Fruit fly (Drosophila melanogaster) whole organism, wandering third instar larva: ENCODE data around the gene CG14627.
A peak's percentile ranks its signal among the peaks of the same experiment; 100 is the strongest.

ENCODE experiments used
- Abd-B ChIP-seq: fragments of >200 bp; optimal IDR thresholded peaks from 2 replicates; lab custom pipeline; 2017; ENCODE audit warnings: missing biosample characterization, missing genetic modification characterization
- CrebA ChIP-seq: fragments of 200-800 bp; sonication (Bioruptor generic); optimal IDR thresholded peaks from 2 replicates; lab custom pipeline; 2016; ENCODE audit warnings: missing biosample characterization, mild to moderate bottlenecking, missing genetic modification characterization, borderline replicate concordance
- Dfd ChIP-seq: fragments of >200 bp; optimal IDR thresholded peaks from 2 replicates; lab custom pipeline; 2017; ENCODE audit warnings: missing biosample characterization, missing genetic modification characterization
- Dif ChIP-seq: fragments of 200-275, 200-300 bp; sonication (Bioruptor generic); optimal IDR thresholded peaks from 2 replicates; lab custom pipeline; 2018; ENCODE audit warnings: missing biosample characterization, missing genetic modification characterization; ENCODE audit not compliant: partially characterized antibody
- GATAd ChIP-seq: sonication (Bioruptor generic); optimal IDR thresholded peaks from 2 replicates; lab custom pipeline; 2016; ENCODE audit warnings: missing biosample characterization, missing genetic modification characterization
- HLH106 ChIP-seq: fragments of 200-800 bp; optimal IDR thresholded peaks from 3 replicates; lab custom pipeline; 2019; ENCODE audit warnings: missing biosample characterization, mild to moderate bottlenecking, missing genetic modification characterization, moderate library complexity
- Hr78 ChIP-seq: fragments of >200 bp; optimal IDR thresholded peaks from 2 replicates; lab custom pipeline; 2017; ENCODE audit warnings: missing biosample characterization, missing genetic modification characterization
- Hr83 ChIP-seq: fragments of 200-300 bp; sonication (Bioruptor generic); optimal IDR thresholded peaks from 2 replicates; lab custom pipeline; 2016; ENCODE audit warnings: missing biosample characterization, mild to moderate bottlenecking, missing genetic modification characterization, moderate library complexity; ENCODE audit not compliant: poor library complexity, severe bottlenecking
- Jra ChIP-seq: sonication (Bioruptor generic); optimal IDR thresholded peaks from 2 replicates; lab custom pipeline; 2016; ENCODE audit warnings: missing biosample characterization, missing genetic modification characterization
- Myc ChIP-seq: fragments of >200 bp; optimal IDR thresholded peaks from 2 replicates; lab custom pipeline; 2017
- OdsH ChIP-seq: fragments of 200-800 bp; sonication (Bioruptor generic); optimal IDR thresholded peaks from 2 replicates; lab custom pipeline; 2016; ENCODE audit warnings: missing biosample characterization, mild to moderate bottlenecking, missing genetic modification characterization
- Rel ChIP-seq, 2 experiments: fragments of 200-800 bp; sonication (Bioruptor generic) in 1 of 2; optimal IDR thresholded peaks; 2 replicates in 1 of 2; 3 replicates in 1 of 2; lab custom pipeline; 2016 to 2019; ENCODE audit warnings: mild to moderate bottlenecking in 2 of 2, missing biosample characterization in 2 of 2, missing genetic modification characterization in 2 of 2, moderate library complexity in 1 of 2
- Sp1 ChIP-seq: fragments of 200-800 bp; sonication (Bioruptor generic); optimal IDR thresholded peaks from 3 replicates; lab custom pipeline; 2019; ENCODE audit warnings: missing biosample characterization, mild to moderate bottlenecking, missing genetic modification characterization, moderate library complexity
- Vsx2 ChIP-seq: fragments of 200-300, 225-300 bp; sonication (Bioruptor generic); optimal IDR thresholded peaks from 2 replicates; lab custom pipeline; 2018; ENCODE audit warnings: missing biosample characterization, missing genetic modification characterization; ENCODE audit not compliant: partially characterized antibody
- br ChIP-seq: fragments of 200-800 bp; sonication (Bioruptor generic); optimal IDR thresholded peaks from 2 replicates; lab custom pipeline; 2016; ENCODE audit warnings: missing biosample characterization, missing genetic modification characterization
- brk ChIP-seq: fragments of 200-800 bp; sonication (Bioruptor generic); optimal IDR thresholded peaks from 2 replicates; lab custom pipeline; 2016; ENCODE audit warnings: missing biosample characterization, mild to moderate bottlenecking, missing genetic modification characterization
- dl ChIP-seq, 2 experiments: fragments of 175-275, 200-275 bp in 1 of 2; fragments of 200-275 bp in 1 of 2; sonication (Bioruptor generic); optimal IDR thresholded peaks; lab custom pipeline; 2018; ENCODE audit warnings: mild to moderate bottlenecking in 2 of 2, missing biosample characterization in 2 of 2, missing genetic modification characterization in 2 of 2, moderate library complexity in 2 of 2; ENCODE audit not compliant: partially characterized antibody in 2 of 2, insufficient read depth in 1 of 2
- dmrt93B ChIP-seq: fragments of 200-800 bp; sonication (Bioruptor generic); optimal IDR thresholded peaks from 2 replicates; lab custom pipeline; 2018; ENCODE audit warnings: missing biosample characterization, mild to moderate bottlenecking, missing genetic modification characterization
- dsf ChIP-seq: sonication (Bioruptor generic); optimal IDR thresholded peaks from 2 replicates; lab custom pipeline; 2016; ENCODE audit warnings: missing biosample characterization, missing genetic modification characterization, borderline replicate concordance
- ey ChIP-seq: fragments of 200-800 bp; sonication (Bioruptor generic); optimal IDR thresholded peaks from 2 replicates; lab custom pipeline; 2016; ENCODE audit warnings: missing biosample characterization, missing genetic modification characterization
- foxo ChIP-seq, 2 experiments: fragments of 200-800 bp; sonication (Bioruptor generic); optimal IDR thresholded peaks; 2 replicates in 1 of 2; 3 replicates in 1 of 2; lab custom pipeline; 2016 to 2017; ENCODE audit warnings: missing biosample characterization in 2 of 2, missing genetic modification characterization in 2 of 2
- fru ChIP-seq: fragments of 200-800 bp; sonication (Bioruptor generic); optimal IDR thresholded peaks from 3 replicates; lab custom pipeline; 2016; ENCODE audit warnings: missing biosample characterization, mild to moderate bottlenecking, missing genetic modification characterization
- h ChIP-seq: fragments of 200-800 bp; sonication (Bioruptor generic); optimal IDR thresholded peaks from 3 replicates; lab custom pipeline; 2016; ENCODE audit warnings: missing biosample characterization, mild to moderate bottlenecking, missing genetic modification characterization
- jim ChIP-seq: fragments of 175-275, 200-325 bp; sonication (Bioruptor generic); optimal IDR thresholded peaks from 2 replicates; lab custom pipeline; 2016; ENCODE audit warnings: missing biosample characterization, mild to moderate bottlenecking, missing genetic modification characterization
- lola ChIP-seq: fragments of >200 bp; optimal IDR thresholded peaks from 2 replicates; lab custom pipeline; 2017; ENCODE audit warnings: missing biosample characterization, missing genetic modification characterization
- pan ChIP-seq: fragments of >200 bp; optimal IDR thresholded peaks from 2 replicates; lab custom pipeline; 2017
- psq ChIP-seq: fragments of 200-800 bp; sonication (Bioruptor generic); optimal IDR thresholded peaks from 3 replicates; lab custom pipeline; 2017; ENCODE audit warnings: missing biosample characterization, mild to moderate bottlenecking, missing genetic modification characterization, moderate library complexity
- sage ChIP-seq: fragments of 200-800 bp; sonication (Bioruptor generic); optimal IDR thresholded peaks from 2 replicates; lab custom pipeline; 2016; ENCODE audit warnings: missing biosample characterization, mild to moderate bottlenecking, missing genetic modification characterization
- sv ChIP-seq: fragments of 200-800 bp; sonication (Bioruptor generic); optimal IDR thresholded peaks from 3 replicates; lab custom pipeline; 2016; ENCODE audit warnings: missing biosample characterization, missing genetic modification characterization
- tai ChIP-seq: sonication (Bioruptor generic); optimal IDR thresholded peaks from 2 replicates; lab custom pipeline; 2016; ENCODE audit warnings: missing biosample characterization, missing genetic modification characterization
- usp ChIP-seq: fragments of >200 bp; optimal IDR thresholded peaks from 2 replicates; lab custom pipeline; 2017; ENCODE audit warnings: missing biosample characterization, missing genetic modification characterization
- woc ChIP-seq: sonication (Bioruptor generic); optimal IDR thresholded peaks from 2 replicates; lab custom pipeline; 2016; ENCODE audit warnings: missing biosample characterization, mild to moderate bottlenecking, missing genetic modification characterization

The CG14627 gene

dm6 chrX:1142567-1143347 lies 38.7 kb upstream of the CG14627 start:
- TF ChIP-seq Myc (lab: Kevin White, UChicago) (no peak), usp (GFP tag; lab: Kevin White, UChicago) (no peak), foxo (GFP tag; optimal IDR thresholded peaks at IDR 0.05; lab: Kevin White, UChicago) (no peak), jim (GFP tag; lab: Kevin White, UChicago) (no peak), woc (GFP tag; lab: Kevin White, UChicago) (no peak), dsf (GFP tag; lab: Kevin White, UChicago) (no peak), Dfd (no peak), Vsx2 (GFP tag; lab: Kevin White, UChicago) (no peak), pan (lab: Kevin White, UChicago) (no peak), h (GFP tag; lab: Kevin White, UChicago) (no peak), tai (no peak), CrebA (GFP tag; lab: Kevin White, UChicago) (no peak), dmrt93B (GFP tag; lab: Kevin White, UChicago) (no peak), ey (GFP tag; lab: Kevin White, UChicago) (no peak)
- TF ChIP-seq, all 38 proteins: peak for 0

- TF ChIP-seq dl (GFP tag; optimal IDR thresholded peaks at IDR 0.05; lab: Kevin White, UChicago; ENCODE audit: insufficient read depth in 1 of 2, partially characterized antibody in 2 of 2) (no peak), Abd-B (no peak), usp (GFP tag; lab: Kevin White, UChicago) (no peak), psq (GFP tag; lab: Kevin White, UChicago) (no peak), CrebA (GFP tag; lab: Kevin White, UChicago) (no peak), Dif (no peak), lola (GFP tag; lab: Kevin White, UChicago) (no peak), Rel (GFP tag; optimal IDR thresholded peaks at IDR 0.05; lab: Kevin White, UChicago) (no peak), Rel (tag; optimal IDR thresholded peaks at IDR 0.05; lab: Kevin White, UChicago) (no peak), sv (GFP tag; lab: Kevin White, UChicago) (no peak), Sp1 (no peak), OdsH (no peak), dmrt93B (GFP tag; lab: Kevin White, UChicago) (no peak), HLH106 (tag; lab: Kevin White, UChicago) (no peak), Hr78 (no peak), brk (GFP tag; lab: Kevin White, UChicago) (no peak), woc (GFP tag; lab: Kevin White, UChicago) (no peak)
Measured at dm6 chrX:1145344-1145743, 36.1 kb upstream of the CG14627 start, which contains the start of gene CG14628. CG14628 (plus strand) TSS chrX:1145644.

- no peak for TF ChIP-seq Jra (GFP tag; lab: Kevin White, UChicago)
- TF ChIP-seq foxo (GFP tag; optimal IDR thresholded peaks at IDR 0.05; lab: Kevin White, UChicago): no peak
- TF ChIP-seq woc (GFP tag; lab: Kevin White, UChicago): no peak
- no peak for TF ChIP-seq br
- TF ChIP-seq GATAd (GFP tag; lab: Kevin White, UChicago): no peak
- no peak for TF ChIP-seq fru (GFP tag; lab: Kevin White, UChicago)
Measured at dm6 chrX:1161913-1162439, 19.4 kb upstream of the CG14627 start, which contains the start of gene eIF4E7. eIF4E7 (minus strand) TSS chrX:1162389.

dm6 chrX:1170117-1170878 lies 11.1 kb upstream of the CG14627 start, which contains the start of gene CG11378:
CG11378 (plus strand) TSS chrX:1170828.
- TF ChIP-seq fru (GFP tag; lab: Kevin White, UChicago): peak; percentile 4
- no peak for TF ChIP-seq sage
- no peak for TF ChIP-seq Hr83 (GFP tag; lab: Kevin White, UChicago)
